Worm (Caenorhabditis elegans): Measurements from ENCODE around the gene B0507.7.
"Not testable (repeated sequence)": the region's sequence is repeated elsewhere in the genome, so short reads cannot be mapped to it uniquely, and the experiment has no call there.

The B0507.7 gene

ce11 chrV:8732934-8733333 lies 25.6 kb downstream of the B0507.7 start, which contains the start of gene ZC196.4:
ZC196.4 (plus strand) TSS chrV:8733106.
- no peak for TF ChIP-seq flt-1 (GFP tag; IDR thresholded peaks at IDR 0.05)
- no peak for TF ChIP-seq cog-1 (tag; optimal IDR thresholded peaks at IDR 0.05)
- no peak for TF ChIP-seq ztf-29 (GFP tag; IDR thresholded peaks at IDR 0.05)
- TF ChIP-seq ref-1 (GFP tag; conservative IDR thresholded peaks at IDR 0.05) = no peak
- no peak for TF ChIP-seq T22C8.4 (GFP tag; IDR thresholded peaks at IDR 0.05)
- TF ChIP-seq med-1 (GFP tag; optimal IDR thresholded peaks at IDR 0.05; ENCODE audit: insufficient read depth) = no peak

DNA sequence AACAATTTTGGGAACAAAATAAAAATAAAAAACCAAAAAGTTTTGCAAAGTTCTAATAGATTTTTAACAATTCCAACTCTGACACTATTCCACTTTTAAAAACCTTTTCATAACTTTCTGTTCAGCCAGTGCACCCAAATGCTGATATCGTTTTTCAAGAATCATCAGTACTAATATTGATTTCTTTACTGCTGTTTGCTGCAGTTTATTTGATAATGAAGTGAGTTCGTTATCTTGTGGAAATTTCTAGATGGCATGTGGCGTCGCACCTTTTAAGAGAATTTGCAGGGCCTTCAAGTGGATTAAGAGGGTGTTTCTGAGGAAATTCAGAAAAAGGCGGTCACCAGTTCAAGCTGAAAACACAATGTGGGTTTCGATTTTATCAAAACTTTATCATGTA lies 27.5 kb downstream of the B0507.7 start:
- TF ChIP-seq ztf-23 (GFP tag; IDR thresholded peaks at IDR 0.05) = no peak
- no peak for TF ChIP-seq tab-1 (GFP tag; IDR thresholded peaks at IDR 0.05)
- no peak for TF ChIP-seq ref-1 (GFP tag; conservative IDR thresholded peaks at IDR 0.05)
- no peak for TF ChIP-seq flt-1 (GFP tag; IDR thresholded peaks at IDR 0.05)
- no peak for TF ChIP-seq T22C8.4 (GFP tag; IDR thresholded peaks at IDR 0.05)
- TF ChIP-seq med-1 (GFP tag; optimal IDR thresholded peaks at IDR 0.05; ENCODE audit: insufficient read depth) = no peak
- no peak for TF ChIP-seq ztf-29 (GFP tag; IDR thresholded peaks at IDR 0.05)

DNA sequence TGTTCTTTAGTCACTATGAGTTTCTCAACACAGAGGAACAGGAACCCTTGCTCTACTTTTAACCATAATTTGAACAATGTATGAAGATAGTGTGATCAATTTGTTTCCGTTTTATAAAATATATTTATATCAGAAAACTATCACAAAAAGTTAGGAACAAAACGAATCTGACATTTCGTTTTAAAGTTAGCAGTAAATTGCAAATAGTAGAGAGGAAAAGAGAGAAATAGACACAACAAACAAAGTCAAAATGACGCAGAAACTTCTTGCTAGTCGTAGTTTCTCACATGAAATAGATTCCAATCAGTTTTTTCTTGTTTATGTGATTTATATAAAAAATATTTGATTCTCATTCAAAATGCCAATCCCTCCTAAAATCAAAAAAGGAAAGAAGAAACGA lies 29.4 kb downstream of the B0507.7 start, which contains the start of gene ZC196.5:
Gene ZC196.5 (plus strand): TSS at position 301 of the 400 bp plus-strand sequence.
- TF ChIP-seq med-1 (GFP tag; optimal IDR thresholded peaks at IDR 0.05; ENCODE audit: insufficient read depth) (no peak), T22C8.4 (GFP tag; IDR thresholded peaks at IDR 0.05) (no peak), tab-1 (GFP tag; IDR thresholded peaks at IDR 0.05) (no peak), klf-2 (GFP tag; conservative IDR thresholded peaks at IDR 0.05) (no peak), flt-1 (GFP tag; IDR thresholded peaks at IDR 0.05) (no peak), cog-1 (tag; optimal IDR thresholded peaks at IDR 0.05) (no peak), ref-1 (GFP tag; conservative IDR thresholded peaks at IDR 0.05) (no peak), ztf-23 (GFP tag; IDR thresholded peaks at IDR 0.05) (no peak), ztf-29 (GFP tag; IDR thresholded peaks at IDR 0.05) (no peak)

ce11 chrV:8727077-8727476 lies 31.4 kb downstream of the B0507.7 start, which contains the start of gene ZC196.9:
ZC196.9 (minus strand) TSS chrV:8727177.
- TF ChIP-seq tab-1 (GFP tag; IDR thresholded peaks at IDR 0.05) (no peak), ztf-23 (GFP tag; IDR thresholded peaks at IDR 0.05) (no peak), ztf-29 (GFP tag; IDR thresholded peaks at IDR 0.05) (no peak), med-1 (GFP tag; optimal IDR thresholded peaks at IDR 0.05; ENCODE audit: insufficient read depth) (no peak), cog-1 (tag; optimal IDR thresholded peaks at IDR 0.05) (no peak), flt-1 (GFP tag; IDR thresholded peaks at IDR 0.05) (no peak), ref-1 (GFP tag; conservative IDR thresholded peaks at IDR 0.05) (no peak)

DNA sequence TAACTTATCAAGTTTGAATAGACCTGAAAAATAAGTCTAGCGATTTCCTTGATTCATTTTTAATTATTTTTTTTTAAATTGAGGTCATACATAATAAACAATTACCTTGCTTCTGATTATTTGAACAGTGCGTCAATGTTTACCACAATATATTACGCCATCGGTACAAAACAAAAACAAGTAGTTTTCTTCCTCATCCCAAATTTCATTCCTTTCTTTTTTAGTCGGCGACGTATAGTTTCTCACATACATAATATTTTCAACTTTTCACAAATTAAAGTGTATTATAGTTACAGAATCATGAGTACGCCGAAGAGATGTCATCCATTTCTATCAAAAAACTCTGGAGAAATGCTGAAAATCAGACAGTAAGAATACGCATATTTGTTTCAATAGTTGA lies 32.3 kb downstream of the B0507.7 start, which contains the start of gene droe-8:
Gene droe-8 (plus strand): TSS at position 301 of the 400 bp plus-strand sequence.
- TF ChIP-seq med-1 (GFP tag; optimal IDR thresholded peaks at IDR 0.05; ENCODE audit: insufficient read depth); flt-1 (GFP tag; IDR thresholded peaks at IDR 0.05); cog-1 (tag; optimal IDR thresholded peaks at IDR 0.05): not testable (repeated sequence)

DNA sequence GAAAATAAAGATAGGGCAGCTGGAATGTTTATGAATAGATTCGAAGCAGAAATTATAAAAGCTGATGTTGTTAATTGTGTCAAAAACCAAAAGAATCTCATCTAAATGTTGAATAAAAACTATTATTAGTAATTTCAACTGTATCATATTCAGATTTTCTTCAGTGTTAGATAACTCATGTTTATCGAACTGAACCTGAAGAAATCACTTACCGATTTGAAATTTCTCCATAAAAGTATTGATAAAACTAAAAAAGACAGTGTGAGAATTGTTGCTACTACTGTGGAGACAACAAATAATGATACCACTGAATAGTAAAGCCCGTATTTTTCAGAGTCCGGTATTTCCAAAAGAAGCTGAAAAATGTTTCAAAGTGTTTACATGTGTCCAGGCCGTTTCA lies 36.4 kb downstream of the B0507.7 start, which contains the start of gene ZC196.8:
Gene ZC196.8 (minus strand): TSS at position 101 of the 400 bp plus-strand sequence.
- not testable (repeated sequence) for TF ChIP-seq cog-1 (tag; optimal IDR thresholded peaks at IDR 0.05); klf-2 (GFP tag; conservative IDR thresholded peaks at IDR 0.05); flt-1 (GFP tag; IDR thresholded peaks at IDR 0.05)

- no peak for TF ChIP-seq klf-2 (GFP tag; conservative IDR thresholded peaks at IDR 0.05)
- no peak for TF ChIP-seq flt-1 (GFP tag; IDR thresholded peaks at IDR 0.05)
- TF ChIP-seq ref-1 (GFP tag; conservative IDR thresholded peaks at IDR 0.05) = no peak
- no peak for TF ChIP-seq tab-1 (GFP tag; IDR thresholded peaks at IDR 0.05)
- no peak for TF ChIP-seq ztf-23 (GFP tag; IDR thresholded peaks at IDR 0.05)
- TF ChIP-seq cog-1 (tag; optimal IDR thresholded peaks at IDR 0.05) = no peak
- no peak for TF ChIP-seq T22C8.4 (GFP tag; IDR thresholded peaks at IDR 0.05)
Observed at ce11 chrV:8718399-8718798, 40.1 kb downstream of the B0507.7 start.

ce11 chrV:8716175-8716574 lies 42.3 kb downstream of the B0507.7 start, which contains the start of gene glr-5:
glr-5 (plus strand) TSS chrV:8716495.
- TF ChIP-seq klf-2 (GFP tag; conservative IDR thresholded peaks at IDR 0.05) (no peak), ref-1 (GFP tag; conservative IDR thresholded peaks at IDR 0.05) (no peak), tab-1 (GFP tag; IDR thresholded peaks at IDR 0.05) (no peak), ztf-29 (GFP tag; IDR thresholded peaks at IDR 0.05) (no peak), ztf-23 (GFP tag; IDR thresholded peaks at IDR 0.05) (no peak), cog-1 (tag; optimal IDR thresholded peaks at IDR 0.05) (no peak), flt-1 (GFP tag; IDR thresholded peaks at IDR 0.05) (no peak), T22C8.4 (GFP tag; IDR thresholded peaks at IDR 0.05) (no peak)

- TF ChIP-seq klf-2 (GFP tag; conservative IDR thresholded peaks at IDR 0.05) (no peak), tab-1 (GFP tag; IDR thresholded peaks at IDR 0.05) (no peak), ref-1 (GFP tag; conservative IDR thresholded peaks at IDR 0.05) (no peak), ztf-23 (GFP tag; IDR thresholded peaks at IDR 0.05) (no peak), cog-1 (tag; optimal IDR thresholded peaks at IDR 0.05) (no peak), ztf-29 (GFP tag; IDR thresholded peaks at IDR 0.05) (no peak), T22C8.4 (GFP tag; IDR thresholded peaks at IDR 0.05) (no peak), flt-1 (GFP tag; IDR thresholded peaks at IDR 0.05) (no peak), med-1 (GFP tag; optimal IDR thresholded peaks at IDR 0.05; ENCODE audit: insufficient read depth) (no peak)
Observed at ce11 chrV:8711910-8712309, 46.6 kb downstream of the B0507.7 start, which contains the start of gene ZC178.2. ZC178.2 (minus strand) TSS chrV:8712010.
